Fruit fly (Drosophila melanogaster) whole organism, embryonic: Measurements from ENCODE around the gene CG42728.

Experiments used
- Atf-2 ChIP-seq: fragments of 200-800 bp; sonication (Bioruptor generic); optimal IDR thresholded peaks from 2 replicates; lab custom pipeline; 2016; ENCODE audit warnings: missing biosample characterization, missing genetic modification characterization
- CG10274 ChIP-seq: fragments of 200-800 bp; sonication (Bioruptor generic); optimal IDR thresholded peaks from 3 replicates; lab custom pipeline; 2017; ENCODE audit warnings: missing biosample characterization, mild to moderate bottlenecking, missing genetic modification characterization
- CG11695 ChIP-seq: fragments of 200-800 bp; sonication (Bioruptor generic); IDR thresholded peaks from 3 replicates; pipeline ENCODE4 v1.3.6; 2022; ENCODE audit warnings: missing biosample characterization, missing genetic modification characterization
- CG11696 ChIP-seq: fragments of 200-800 bp; sonication (Bioruptor generic); IDR thresholded peaks from 2 replicates; pipeline ENCODE4 v1.3.6; 2022; ENCODE audit warnings: missing biosample characterization, missing genetic modification characterization
- CG12071 ChIP-seq: fragments of 200-800 bp; sonication (Bioruptor generic); optimal IDR thresholded peaks from 3 replicates; lab custom pipeline; 2018; ENCODE audit warnings: missing biosample characterization, mild to moderate bottlenecking, missing genetic modification characterization
- CG12391 ChIP-seq: fragments of 200-800 bp; sonication (Bioruptor generic); optimal IDR thresholded peaks from 3 replicates; lab custom pipeline; 2018; ENCODE audit warnings: missing biosample characterization, mild to moderate bottlenecking, missing genetic modification characterization, moderate library complexity
- CG12744 ChIP-seq: fragments of 200-800 bp; sonication (Bioruptor generic); optimal IDR thresholded peaks from 2 replicates; lab custom pipeline; 2016; ENCODE audit warnings: missing biosample characterization, missing genetic modification characterization
- CG13624 ChIP-seq: fragments of 200-800 bp; sonication (Bioruptor generic); optimal IDR thresholded peaks from 2 replicates; lab custom pipeline; 2016; ENCODE audit warnings: missing biosample characterization, missing genetic modification characterization
- CG14710 ChIP-seq: fragments of 200-800 bp; sonication (Bioruptor generic); optimal IDR thresholded peaks from 3 replicates; lab custom pipeline; 2019; ENCODE audit warnings: missing biosample characterization, mild to moderate bottlenecking, missing genetic modification characterization, moderate library complexity
- CG14860 ChIP-seq: fragments of 200-800 bp; sonication (Bioruptor generic); IDR thresholded peaks from 3 replicates; pipeline ENCODE4 v1.3.6; 2022; ENCODE audit warnings: missing biosample characterization, missing genetic modification characterization; ENCODE audit not compliant: partially characterized antibody
- CG16779 ChIP-seq: fragments of 200-800 bp; sonication (Bioruptor generic); IDR thresholded peaks from 2 replicates; pipeline ENCODE4 v1.3.6; 2022; ENCODE audit warnings: missing biosample characterization, missing genetic modification characterization
- CG17612 ChIP-seq: fragments of 200-800 bp; sonication (Bioruptor generic); IDR thresholded peaks from 2 replicates; pipeline ENCODE4 v1.3.6; 2022; ENCODE audit warnings: missing biosample characterization, missing genetic modification characterization
- CG2202 ChIP-seq: fragments of 200-800 bp; sonication (Bioruptor generic); optimal IDR thresholded peaks from 2 replicates; lab custom pipeline; 2018; ENCODE audit warnings: missing biosample characterization, mild to moderate bottlenecking, missing genetic modification characterization
- CG2678 ChIP-seq: fragments of 200-800 bp; sonication (Bioruptor generic); optimal IDR thresholded peaks from 3 replicates; lab custom pipeline; 2019; ENCODE audit warnings: missing biosample characterization, mild to moderate bottlenecking, missing genetic modification characterization, moderate library complexity
- CG31365 ChIP-seq: fragments of 200-800 bp; sonication (Bioruptor generic); optimal IDR thresholded peaks from 2 replicates; lab custom pipeline; 2018; ENCODE audit warnings: missing biosample characterization, mild to moderate bottlenecking, missing genetic modification characterization
- CG31388 ChIP-seq: fragments of 200-800 bp; sonication (Bioruptor generic); optimal IDR thresholded peaks from 2 replicates; lab custom pipeline; 2016; ENCODE audit warnings: missing biosample characterization, missing genetic modification characterization
- CG3995 ChIP-seq: fragments of 200-800 bp; sonication (Bioruptor generic); optimal IDR thresholded peaks from 3 replicates; lab custom pipeline; 2016; ENCODE audit warnings: missing biosample characterization, missing genetic modification characterization
- CG6654 ChIP-seq: fragments of 200-800 bp; sonication (Bioruptor generic); optimal IDR thresholded peaks from 2 replicates; lab custom pipeline; 2017; ENCODE audit warnings: missing biosample characterization, mild to moderate bottlenecking, missing genetic modification characterization
- CG6791 ChIP-seq: fragments of 200-800 bp; sonication (Bioruptor generic); IDR thresholded peaks from 3 replicates; pipeline ENCODE4 v1.3.6; 2022; ENCODE audit warnings: missing biosample characterization, missing genetic modification characterization; ENCODE audit not compliant: partially characterized antibody
- CG7271 ChIP-seq: fragments of 200-800 bp; sonication (Bioruptor generic); optimal IDR thresholded peaks from 2 replicates; lab custom pipeline; 2018; ENCODE audit warnings: missing biosample characterization, mild to moderate bottlenecking, missing genetic modification characterization, moderate library complexity
- CG8281 ChIP-seq: fragments of 200-800 bp; sonication (Bioruptor generic); optimal IDR thresholded peaks from 2 replicates; lab custom pipeline; 2018; ENCODE audit warnings: missing biosample characterization, mild to moderate bottlenecking, missing genetic modification characterization, moderate library complexity
- CG8944 ChIP-seq: fragments of 200-800 bp; sonication (Bioruptor generic); optimal IDR thresholded peaks from 3 replicates; lab custom pipeline; 2016; ENCODE audit warnings: missing biosample characterization, missing genetic modification characterization
- CG9797 ChIP-seq: fragments of 200-800 bp; sonication (Bioruptor generic); optimal IDR thresholded peaks from 3 replicates; lab custom pipeline; 2018; ENCODE audit warnings: missing biosample characterization, mild to moderate bottlenecking, missing genetic modification characterization
- D ChIP-seq, 2 experiments: fragments of 200-800 bp in 1 of 2; fragments of >200 bp in 1 of 2; sonication (Bioruptor generic) in 1 of 2; optimal IDR thresholded peaks; 2 replicates in 1 of 2; 3 replicates in 1 of 2; lab custom pipeline; 2017; ENCODE audit warnings: mild to moderate bottlenecking in 1 of 2, missing biosample characterization in 1 of 2, missing genetic modification characterization in 1 of 2, missing genetic modification reagents in 1 of 2
- Dek ChIP-seq: fragments of 200-800 bp; sonication (Bioruptor generic); optimal IDR thresholded peaks from 3 replicates; lab custom pipeline; 2019; ENCODE audit warnings: missing biosample characterization, mild to moderate bottlenecking, missing genetic modification characterization, moderate library complexity
- Dfd ChIP-seq, 2 experiments: fragments of >200 bp; optimal IDR thresholded peaks; 2 replicates each; lab custom pipeline; 2017; ENCODE audit warnings: missing biosample characterization in 2 of 2, missing genetic modification characterization in 2 of 2
- Doc3 ChIP-seq: fragments of 200-800 bp; sonication (Bioruptor generic); IDR thresholded peaks from 3 replicates; pipeline ENCODE4 v1.3.6; 2022; ENCODE audit warnings: missing biosample characterization, missing genetic modification characterization; ENCODE audit not compliant: partially characterized antibody
- HLH3B ChIP-seq: fragments of 200-800 bp; sonication (Bioruptor generic); IDR thresholded peaks from 2 replicates; pipeline ENCODE4 v1.3.6; 2022; ENCODE audit warnings: missing biosample characterization, missing genetic modification characterization
- Hand ChIP-seq: fragments of 200-800 bp; sonication (Bioruptor generic); optimal IDR thresholded peaks from 2 replicates; lab custom pipeline; 2017; ENCODE audit warnings: mild to moderate bottlenecking, missing biosample characterization, missing genetic modification reagents, missing genetic modification characterization
- Mrtf ChIP-seq: fragments of 200-800 bp; sonication (Bioruptor generic); IDR thresholded peaks from 3 replicates; pipeline ENCODE4 v1.3.6; 2022; ENCODE audit warnings: missing biosample characterization, missing genetic modification characterization
- Ravus ChIP-seq: fragments of 200-800 bp; sonication (Bioruptor generic); IDR thresholded peaks from 2 replicates; pipeline ENCODE4 v1.3.6; 2022; ENCODE audit warnings: missing biosample characterization, missing genetic modification characterization
- Sry-δ ChIP-seq: fragments of 200-800 bp; sonication (Bioruptor generic); optimal IDR thresholded peaks from 2 replicates; lab custom pipeline; 2016; ENCODE audit warnings: missing biosample characterization, missing genetic modification characterization
- TFAM ChIP-seq: fragments of 200-800 bp; sonication (Bioruptor generic); optimal IDR thresholded peaks from 2 replicates; lab custom pipeline; 2017; ENCODE audit warnings: missing biosample characterization, missing genetic modification characterization, inconsistent platforms
- ac ChIP-seq: fragments of 200-800 bp; sonication (Bioruptor generic); optimal IDR thresholded peaks from 3 replicates; lab custom pipeline; 2017; ENCODE audit warnings: missing biosample characterization, mild to moderate bottlenecking, missing genetic modification characterization
- ara ChIP-seq: fragments of 200-800 bp; sonication (Bioruptor generic); IDR thresholded peaks from 2 replicates; pipeline ENCODE4 v1.3.6; 2022; ENCODE audit warnings: missing biosample characterization, missing genetic modification characterization
- cad ChIP-seq: fragments of >200 bp; optimal IDR thresholded peaks from 2 replicates; lab custom pipeline; 2017; ENCODE audit warnings: missing biosample characterization, missing genetic modification characterization
- cato ChIP-seq: fragments of 200-800 bp; sonication (Bioruptor generic); optimal IDR thresholded peaks from 2 replicates; lab custom pipeline; 2016; ENCODE audit warnings: missing biosample characterization, missing genetic modification characterization, borderline replicate concordance
- da ChIP-seq: fragments of 200-800 bp; sonication (Bioruptor generic); optimal IDR thresholded peaks from 2 replicates; lab custom pipeline; 2016; ENCODE audit warnings: missing biosample characterization, missing genetic modification characterization
- danr ChIP-seq: fragments of 200-800 bp; sonication (Bioruptor generic); IDR thresholded peaks from 2 replicates; pipeline ENCODE4 v1.3.6; 2022; ENCODE audit warnings: missing biosample characterization, missing genetic modification characterization
- lbe ChIP-seq: fragments of 200-800 bp; sonication (Bioruptor generic); optimal IDR thresholded peaks from 2 replicates; lab custom pipeline; 2016; ENCODE audit warnings: missing biosample characterization, mild to moderate bottlenecking, missing genetic modification characterization
- nom ChIP-seq: fragments of 200-800 bp; sonication (Bioruptor generic); optimal IDR thresholded peaks from 2 replicates; lab custom pipeline; 2017; ENCODE audit warnings: missing biosample characterization, missing genetic modification characterization, mild to moderate bottlenecking, moderate library complexity, missing genetic modification reagents
- pros ChIP-seq: fragments of 200-800 bp; sonication (Bioruptor generic); optimal IDR thresholded peaks from 3 replicates; lab custom pipeline; 2019; ENCODE audit warnings: missing biosample characterization, mild to moderate bottlenecking, missing genetic modification characterization, moderate library complexity
- pzg ChIP-seq: fragments of 200-800 bp; sonication (Bioruptor generic); optimal IDR thresholded peaks from 3 replicates; lab custom pipeline; 2018; ENCODE audit warnings: missing biosample characterization, mild to moderate bottlenecking, missing genetic modification characterization, moderate library complexity
- ranshi ChIP-seq: fragments of 200-800 bp; sonication (Bioruptor generic); IDR thresholded peaks from 2 replicates; pipeline ENCODE4 v1.3.6; 2022; ENCODE audit warnings: missing biosample characterization, missing genetic modification characterization
- sd ChIP-seq: fragments of 200-800 bp; sonication (Bioruptor generic); optimal IDR thresholded peaks from 3 replicates; lab custom pipeline; 2018; ENCODE audit warnings: missing biosample characterization, mild to moderate bottlenecking, missing genetic modification characterization, moderate library complexity
- shn ChIP-seq: fragments of 200-800 bp; sonication (Bioruptor generic); optimal IDR thresholded peaks from 3 replicates; lab custom pipeline; 2016; ENCODE audit warnings: missing biosample characterization, missing genetic modification characterization
- sr ChIP-seq: fragments of 200-800 bp; sonication (Bioruptor generic); IDR thresholded peaks from 3 replicates; pipeline ENCODE4 v1.3.6; 2022; ENCODE audit warnings: missing biosample characterization, missing genetic modification characterization
- trem ChIP-seq: fragments of 200-800 bp; optimal IDR thresholded peaks from 3 replicates; lab custom pipeline; 2019; ENCODE audit warnings: missing biosample characterization, mild to moderate bottlenecking, missing genetic modification characterization, moderate library complexity

The CG42728 gene

DNA sequence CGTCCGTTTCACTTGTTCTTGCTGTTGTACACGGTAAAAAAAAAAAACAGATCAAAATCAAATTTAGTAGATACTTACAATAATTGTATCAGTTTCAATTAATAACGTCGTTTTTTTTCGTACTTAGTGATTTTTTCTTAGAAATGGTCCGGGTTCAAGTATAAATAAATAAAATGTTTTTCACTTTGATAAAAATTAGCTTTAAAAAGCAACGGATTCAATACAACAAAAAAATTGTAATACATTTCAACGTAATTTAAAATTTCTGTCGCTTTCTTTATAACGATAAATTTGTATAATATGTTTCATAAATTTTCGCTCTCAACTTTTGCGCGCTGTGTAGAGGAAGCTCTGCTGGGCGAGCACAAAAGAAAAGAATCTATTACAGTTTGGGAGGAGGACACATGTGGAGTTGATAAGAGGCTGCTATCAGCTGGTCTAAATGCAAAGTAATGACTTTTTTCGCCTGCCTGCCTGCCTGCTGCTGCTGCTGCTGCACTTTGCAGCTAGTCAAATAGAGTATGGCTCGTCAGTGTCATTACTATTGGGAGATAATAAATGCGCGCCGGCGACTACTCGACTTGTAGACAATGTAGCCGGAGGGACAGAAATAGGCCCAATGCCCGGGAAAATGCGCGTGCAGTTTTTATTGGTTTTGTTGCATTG, 10.1 kb upstream of the CG42728 start (continued):
- TF ChIP-seq CG8281, result peak; percentile 49
- TF ChIP-seq Sry-δ (GFP tag; lab: Kevin White, UChicago), result peak; percentile 9
- peak; percentile 12; the same call in 1 of the 2 replicates for TF ChIP-seq ranshi
- TF ChIP-seq CG2678 (tag; lab: Kevin White, UChicago), result peak; percentile 87
- TF ChIP-seq sr (GFP tag; lab: Robert Waterston, UW), result no peak
- TF ChIP-seq CG31388, result no peak
- TF ChIP-seq cato (GFP tag; lab: Kevin White, UChicago), result peak; percentile 57
- no peak for TF ChIP-seq CG3995 (GFP tag; lab: Kevin White, UChicago)
- no peak for TF ChIP-seq CG7271 (tag; lab: Kevin White, UChicago)
- TF ChIP-seq nom (GFP tag; lab: Kevin White, UChicago), result no peak
- TF ChIP-seq pros (GFP tag; lab: Kevin White, UChicago), result no peak
- TF ChIP-seq lbe (GFP tag; lab: Kevin White, UChicago), result no peak
- peak; percentile 24 for TF ChIP-seq CG13624
- no peak for TF ChIP-seq CG12744 (GFP tag; lab: Kevin White, UChicago)
- peak; percentile 73; the same call in 2 of the 3 replicates for TF ChIP-seq CG11695 (GFP tag; lab: Robert Waterston, UW)
- TF ChIP-seq pzg, result no peak
- no peak for TF ChIP-seq ac (GFP tag; lab: Kevin White, UChicago)
- peak; percentile 5 for TF ChIP-seq Hand (GFP tag; lab: Kevin White, UChicago)
- 0 out of 2 replicates have a peak, but pooled peaks have one; percentile 11 for TF ChIP-seq CG11696
- TF ChIP-seq da (GFP tag; lab: Kevin White, UChicago), result no peak
- peak; percentile 70 for TF ChIP-seq CG14710 (tag; lab: Kevin White, UChicago)
- TF ChIP-seq CG12391 (tag; lab: Kevin White, UChicago), result peak; percentile 81
- TF ChIP-seq Dek (tag; lab: Kevin White, UChicago), result peak; percentile 43
- TF ChIP-seq Atf-2 (GFP tag; lab: Kevin White, UChicago), result peak; percentile 33
- TF ChIP-seq TFAM (GFP tag; lab: Kevin White, UChicago), result no peak
- TF ChIP-seq CG31365 (tag; lab: Kevin White, UChicago), result no peak
- no peak for TF ChIP-seq Ravus
- TF ChIP-seq Dfd (GFP tag; optimal IDR thresholded peaks at IDR 0.05; lab: Kevin White, UChicago), result no peak
- no peak for TF ChIP-seq cad (GFP tag; lab: Kevin White, UChicago)
- peak; percentile 19 for TF ChIP-seq CG6654 (GFP tag; lab: Kevin White, UChicago)
- peak; percentile 4 for TF ChIP-seq sd
- no peak for TF ChIP-seq CG17612
- peak; percentile 62 for TF ChIP-seq trem (tag; lab: Kevin White, UChicago)
- no peak for TF ChIP-seq Doc3 (GFP tag; lab: Robert Waterston, UW)
- peak; percentile 23; the same call in 1 of the 2 replicates for TF ChIP-seq HLH3B
- TF ChIP-seq shn (GFP tag; lab: Kevin White, UChicago), result peak; percentile 49
- no peak for TF ChIP-seq CG12071 (GFP tag; lab: Kevin White, UChicago)
- TF ChIP-seq CG10274 (GFP tag; lab: Kevin White, UChicago), result peak; percentile 47
- peak; percentile 11 for TF ChIP-seq CG8944
- no peak for TF ChIP-seq danr (GFP tag; lab: Robert Waterston, UW)
- TF ChIP-seq CG9797 (GFP tag; lab: Kevin White, UChicago), result no peak
- peak; percentile 42; the same call in 1 of the 2 replicates for TF ChIP-seq ara
- TF ChIP-seq D (optimal IDR thresholded peaks at IDR 0.05; lab: Kevin White, UChicago), result no peak
- peak; percentile 64 for TF ChIP-seq D (GFP tag; optimal IDR thresholded peaks at IDR 0.05; lab: Kevin White, UChicago)
- TF ChIP-seq CG16779 (GFP tag; lab: Robert Waterston, UW), result no peak
- no peak for TF ChIP-seq Mrtf (GFP tag; lab: Robert Waterston, UW)
- TF ChIP-seq CG2202, result peak; percentile 19
- TF ChIP-seq CG14860 (GFP tag; lab: Robert Waterston, UW), result no peak
- TF ChIP-seq CG6791 (GFP tag; lab: Robert Waterston, UW), result no peak
